Worm (Caenorhabditis elegans) whole organism, mixed stage, embryonic: Measurements from ENCODE around the gene idpc-6.

Source experiments
- bed-3 ChIP-seq: fragments of 200-800 bp; sonication (Bioruptor generic); optimal IDR thresholded peaks from 3 replicates; lab custom pipeline; 2018; ENCODE audit warnings: mild to moderate bottlenecking, missing genetic modification characterization, moderate library complexity, missing compliant biosample characterization
- ceh-39 ChIP-seq: fragments of 150-350 bp; optimal IDR thresholded peaks from 2 replicates; lab custom pipeline; 2014; ENCODE audit warnings: missing biosample characterization, missing genetic modification characterization
- ceh-43 ChIP-seq: fragments of 200-800 bp; sonication (Bioruptor generic); optimal IDR thresholded peaks from 2 replicates; lab custom pipeline; 2018; ENCODE audit warnings: mild to moderate bottlenecking, missing genetic modification characterization, moderate library complexity, missing compliant biosample characterization
- ceh-83 ChIP-seq: fragments of 200-800 bp; sonication (Bioruptor generic); optimal IDR thresholded peaks from 2 replicates; lab custom pipeline; 2018; ENCODE audit warnings: mild to moderate bottlenecking, missing genetic modification characterization, missing compliant biosample characterization
- cnd-1 ChIP-seq: fragments of 200-800 bp; sonication (Bioruptor generic); optimal IDR thresholded peaks from 2 replicates; lab custom pipeline; 2018; ENCODE audit warnings: mild to moderate bottlenecking, missing genetic modification characterization, missing compliant biosample characterization
- drap-1 ChIP-seq: fragments of 200-800 bp; sonication (Bioruptor generic); optimal IDR thresholded peaks from 3 replicates; lab custom pipeline; 2018; ENCODE audit warnings: mild to moderate bottlenecking, missing genetic modification characterization, missing compliant biosample characterization
- elt-3 ChIP-seq: fragments of 150-350 bp; optimal IDR thresholded peaks from 2 replicates; lab custom pipeline; 2014; ENCODE audit warnings: missing biosample characterization, missing genetic modification characterization
- ham-2 ChIP-seq: fragments of 200-800 bp; sonication (Bioruptor generic); optimal IDR thresholded peaks from 2 replicates; lab custom pipeline; 2018; ENCODE audit warnings: mild to moderate bottlenecking, missing genetic modification characterization, missing compliant biosample characterization
- hlh-1 ChIP-seq: fragments of 150-350 bp; optimal IDR thresholded peaks from 2 replicates; lab custom pipeline; 2014; ENCODE audit warnings: missing biosample characterization, missing genetic modification reagents, missing genetic modification characterization
- lin-13 ChIP-seq: fragments of 150-350 bp; optimal IDR thresholded peaks from 2 replicates; lab custom pipeline; 2014; ENCODE audit warnings: missing biosample characterization, missing genetic modification characterization
- lin-32 ChIP-seq: fragments of 200-800 bp; sonication (Bioruptor generic); optimal IDR thresholded peaks from 2 replicates; lab custom pipeline; 2018; ENCODE audit warnings: mild to moderate bottlenecking, missing genetic modification characterization, missing compliant biosample characterization
- lsy-2 ChIP-seq: fragments of 150-350 bp; optimal IDR thresholded peaks from 2 replicates; lab custom pipeline; 2014; ENCODE audit warnings: missing biosample characterization, missing genetic modification characterization
- mab-5 ChIP-seq: fragments of 150-350 bp; optimal IDR thresholded peaks from 2 replicates; lab custom pipeline; 2014; ENCODE audit warnings: missing biosample characterization, missing genetic modification characterization
- mep-1 ChIP-seq: fragments of 150-350 bp; optimal IDR thresholded peaks from 2 replicates; lab custom pipeline; 2017; ENCODE audit warnings: missing biosample characterization, missing genetic modification reagents, missing genetic modification characterization, inconsistent platforms
- mls-2 ChIP-seq: sonication (generic microtip); optimal IDR thresholded peaks from 2 replicates; lab custom pipeline; 2016; ENCODE audit warnings: mild to moderate bottlenecking, missing genetic modification characterization, moderate library complexity, missing compliant biosample characterization
- nhr-12 ChIP-seq: fragments of 150-350 bp; optimal IDR thresholded peaks from 2 replicates; lab custom pipeline; 2014; ENCODE audit warnings: missing biosample characterization, missing genetic modification characterization
- nhr-2 ChIP-seq: fragments of 150-350 bp; optimal IDR thresholded peaks from 2 replicates; lab custom pipeline; 2014; ENCODE audit warnings: missing biosample characterization, missing genetic modification characterization
- nhr-28 ChIP-seq: fragments of 150-350 bp; optimal IDR thresholded peaks from 2 replicates; lab custom pipeline; 2014; ENCODE audit warnings: missing biosample characterization, missing genetic modification characterization
- nhr-76 ChIP-seq: sonication (generic microtip); optimal IDR thresholded peaks from 2 replicates; lab custom pipeline; 2017; ENCODE audit warnings: missing biosample characterization, missing genetic modification characterization
- pha-4 ChIP-seq: fragments of 150-350 bp; optimal IDR thresholded peaks from 2 replicates; lab custom pipeline; 2018; ENCODE audit warnings: missing biosample characterization, missing genetic modification reagents, missing genetic modification characterization
- sem-2 ChIP-seq: fragments of 200-800 bp; sonication (Bioruptor generic); optimal IDR thresholded peaks from 2 replicates; lab custom pipeline; 2018; ENCODE audit warnings: mild to moderate bottlenecking, missing genetic modification characterization, missing compliant biosample characterization
- snpc-4 ChIP-seq: fragments of 150-350 bp; optimal IDR thresholded peaks from 2 replicates; lab custom pipeline; 2014; ENCODE audit warnings: missing biosample characterization, missing genetic modification characterization
- sptf-1 ChIP-seq: sonication (generic microtip); optimal IDR thresholded peaks from 2 replicates; lab custom pipeline; 2017; ENCODE audit warnings: mild to moderate bottlenecking, missing genetic modification characterization, moderate library complexity, missing compliant biosample characterization
- unc-120 ChIP-seq: sonication (generic microtip); optimal IDR thresholded peaks from 2 replicates; lab custom pipeline; 2017; ENCODE audit warnings: missing genetic modification characterization, missing compliant biosample characterization; ENCODE audit not compliant: poor library complexity, severe bottlenecking
- unc-39 ChIP-seq: fragments of 150-350 bp; optimal IDR thresholded peaks from 2 replicates; lab custom pipeline; 2014; ENCODE audit warnings: missing biosample characterization, missing genetic modification characterization
- unc-62 ChIP-seq: fragments of 150-350 bp; optimal IDR thresholded peaks from 2 replicates; lab custom pipeline; 2014; ENCODE audit warnings: missing biosample characterization, missing genetic modification reagents, missing genetic modification characterization
- zip-8 ChIP-seq: fragments of 150-350 bp; optimal IDR thresholded peaks from 2 replicates; lab custom pipeline; 2014; ENCODE audit warnings: missing biosample characterization, missing genetic modification characterization
- ztf-11 ChIP-seq: fragments of 150-350 bp; optimal IDR thresholded peaks from 2 replicates; lab custom pipeline; 2014; ENCODE audit warnings: missing biosample characterization, missing genetic modification characterization

idpc-6 gene

DNA sequence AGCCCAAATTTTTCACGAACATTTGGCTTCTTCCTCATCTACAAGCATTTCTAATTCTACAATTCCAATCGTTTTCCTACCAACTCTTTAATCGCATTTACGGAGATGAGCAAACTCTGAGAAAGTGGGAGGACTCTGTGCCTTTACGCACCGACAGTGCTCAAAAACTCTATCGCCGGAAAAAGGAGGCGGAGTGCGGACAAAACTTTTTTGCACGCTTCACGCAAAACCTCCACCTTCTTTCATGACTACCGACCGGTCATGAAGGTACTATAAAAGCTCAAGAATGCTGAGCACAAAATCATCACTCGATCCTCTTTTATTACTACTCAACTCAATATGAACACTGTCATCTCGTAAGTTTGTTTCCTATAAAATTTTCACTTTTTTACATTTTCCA is 5.2 kb downstream of the idpc-6 start, which contains the start of gene idpc-4:
Gene idpc-4, plus strand, starts transcription at position 301 of the 400 bp plus-strand sequence.
- TF ChIP-seq mep-1, result no peak
- no peak for TF ChIP-seq unc-39 (tag; lab: Kevin White, UChicago)
- no peak for TF ChIP-seq lsy-2
- no peak for TF ChIP-seq lin-13 (tag; lab: Kevin White, UChicago)
- no peak for TF ChIP-seq nhr-2 (tag; lab: Kevin White, UChicago)
- TF ChIP-seq nhr-12 (tag; lab: Kevin White, UChicago), result no peak
- no peak for TF ChIP-seq bed-3 (GFP tag; lab: Kevin White, UChicago)
- no peak for TF ChIP-seq ceh-43 (GFP tag; lab: Kevin White, UChicago)
- TF ChIP-seq hlh-1, result no peak
- TF ChIP-seq pha-4 (tag; lab: Kevin White, UChicago), result no peak
- TF ChIP-seq lin-32 (GFP tag; lab: Kevin White, UChicago), result no peak
- no peak for TF ChIP-seq mab-5 (tag; lab: Kevin White, UChicago)
- TF ChIP-seq nhr-28 (tag; lab: Kevin White, UChicago), result no peak
- TF ChIP-seq, all 35 proteins: peak for 0

- no peak for TF ChIP-seq unc-120 (tag; lab: Kevin White, UChicago)
- no peak for TF ChIP-seq nhr-76 (tag; lab: Kevin White, UChicago)
- no peak for TF ChIP-seq mab-5 (tag; lab: Kevin White, UChicago)
- no peak for TF ChIP-seq mls-2 (tag; lab: Kevin White, UChicago)
- TF ChIP-seq unc-62 (GFP tag; lab: Kevin White, UChicago), result no peak
- no peak for TF ChIP-seq bed-3 (GFP tag; lab: Kevin White, UChicago)
These were observed 5.9 kb downstream of the idpc-6 start, which contains the start of gene T06E4.7 for ce11 chrV:9625604-9626446. TSS of gene T06E4.7 (plus strand) at chrV:9626396.

ce11 chrV:9628603-9629002 is 8.7 kb downstream of the idpc-6 start:
- TF ChIP-seq ceh-39 (tag; lab: Kevin White, UChicago), result no peak
- TF ChIP-seq ceh-43 (GFP tag; lab: Kevin White, UChicago), result no peak
- TF ChIP-seq unc-62 (GFP tag; lab: Kevin White, UChicago), result no peak
- TF ChIP-seq mep-1, result no peak
- TF ChIP-seq lin-32 (GFP tag; lab: Kevin White, UChicago), result no peak
- no peak for TF ChIP-seq nhr-12 (tag; lab: Kevin White, UChicago)
- no peak for TF ChIP-seq ham-2 (GFP tag; lab: Kevin White, UChicago)
- no peak for TF ChIP-seq sptf-1
- no peak for TF ChIP-seq elt-3
- TF ChIP-seq nhr-28 (tag; lab: Kevin White, UChicago), result no peak
- no peak for TF ChIP-seq sem-2 (GFP tag; lab: Kevin White, UChicago)
- no peak for TF ChIP-seq mab-5 (tag; lab: Kevin White, UChicago)
- TF ChIP-seq unc-120 (tag; lab: Kevin White, UChicago), result no peak
- TF ChIP-seq drap-1, result no peak
- TF ChIP-seq lin-13 (tag; lab: Kevin White, UChicago), result no peak
- no peak for TF ChIP-seq ceh-83 (GFP tag; lab: Kevin White, UChicago)

- TF ChIP-seq elt-3 (no peak), cnd-1 (tag; lab: Kevin White, UChicago) (no peak), bed-3 (GFP tag; lab: Kevin White, UChicago) (no peak)
These were observed 9.2 kb downstream of the idpc-6 start, which contains the start of gene idpc-3 for ce11 chrV:9629114-9629513. TSS of gene idpc-3 (minus strand) at chrV:9629214.

- TF ChIP-seq ztf-11 (tag; lab: Kevin White, UChicago), result no peak
- TF ChIP-seq elt-3, result no peak
These were observed 9.7 kb downstream of the idpc-6 start, which contains the start of gene col-146 for ce11 chrV:9629643-9630042. TSS of gene col-146 (plus strand) at chrV:9629943.

DNA sequence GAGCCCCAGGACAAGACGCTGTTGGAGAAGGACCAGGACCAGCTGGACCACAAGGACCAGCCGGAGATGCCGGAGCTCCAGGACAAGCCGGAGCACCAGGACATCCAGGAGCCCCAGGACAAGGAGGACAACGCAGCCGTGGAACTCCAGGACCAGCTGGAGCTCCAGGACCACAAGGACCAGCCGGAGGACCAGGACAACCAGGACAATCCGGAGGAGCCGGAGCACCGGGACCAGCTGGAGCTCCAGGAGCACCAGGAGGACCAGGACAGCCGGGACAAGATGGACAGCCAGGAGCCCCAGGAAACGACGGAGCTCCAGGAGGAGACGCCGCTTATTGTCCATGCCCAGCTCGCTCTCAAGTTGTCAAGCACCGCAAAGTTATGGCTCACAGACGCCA is 10.6 kb downstream of the idpc-6 start:
- TF ChIP-seq unc-39 (tag; lab: Kevin White, UChicago) (no peak), mls-2 (tag; lab: Kevin White, UChicago) (no peak), unc-120 (tag; lab: Kevin White, UChicago) (no peak), hlh-1 (no peak), ztf-11 (tag; lab: Kevin White, UChicago) (no peak), snpc-4 (tag; lab: Kevin White, UChicago) (no peak), mab-5 (tag; lab: Kevin White, UChicago) (no peak), zip-8 (tag; lab: Kevin White, UChicago) (no peak), nhr-28 (tag; lab: Kevin White, UChicago) (no peak), nhr-12 (tag; lab: Kevin White, UChicago) (no peak), lsy-2 (no peak), mep-1 (no peak), sptf-1 (no peak)
- TF ChIP-seq, all 35 proteins: peak for 0
